Fruit fly (Drosophila melanogaster) ovary, adult (tissue): ENCODE results near the gene M1BP.

ENCODE experiments used
- CG17801 ChIP-seq: fragments of 200-800 bp; optimal IDR thresholded peaks from 2 replicates; lab custom pipeline; 2019; ENCODE audit warnings: missing biosample characterization, mild to moderate bottlenecking, missing genetic modification characterization, moderate library complexity; ENCODE audit not compliant: partially characterized antibody

The M1BP gene

DNA sequence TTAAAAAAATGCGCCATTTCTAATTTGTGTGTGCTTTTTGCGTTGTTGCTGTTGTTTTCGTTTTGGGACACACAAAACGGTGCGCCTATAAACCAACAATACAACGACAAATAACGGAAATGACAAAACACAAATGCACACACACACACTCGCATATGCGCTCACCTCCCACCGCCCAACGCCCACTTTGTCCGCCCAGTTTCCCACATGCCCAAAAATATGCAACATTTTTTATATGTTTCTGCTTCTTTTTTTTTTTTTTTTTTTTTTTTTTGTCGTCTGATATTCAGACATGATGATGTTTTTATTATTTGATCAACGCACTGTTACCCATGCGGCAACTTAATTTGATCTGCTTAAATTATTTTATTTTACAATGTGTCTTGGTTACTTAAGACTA is 24.3 kb downstream of the M1BP start:
- no peak for TF ChIP-seq CG17801 (GFP tag; lab: Kevin White, UChicago)

DNA sequence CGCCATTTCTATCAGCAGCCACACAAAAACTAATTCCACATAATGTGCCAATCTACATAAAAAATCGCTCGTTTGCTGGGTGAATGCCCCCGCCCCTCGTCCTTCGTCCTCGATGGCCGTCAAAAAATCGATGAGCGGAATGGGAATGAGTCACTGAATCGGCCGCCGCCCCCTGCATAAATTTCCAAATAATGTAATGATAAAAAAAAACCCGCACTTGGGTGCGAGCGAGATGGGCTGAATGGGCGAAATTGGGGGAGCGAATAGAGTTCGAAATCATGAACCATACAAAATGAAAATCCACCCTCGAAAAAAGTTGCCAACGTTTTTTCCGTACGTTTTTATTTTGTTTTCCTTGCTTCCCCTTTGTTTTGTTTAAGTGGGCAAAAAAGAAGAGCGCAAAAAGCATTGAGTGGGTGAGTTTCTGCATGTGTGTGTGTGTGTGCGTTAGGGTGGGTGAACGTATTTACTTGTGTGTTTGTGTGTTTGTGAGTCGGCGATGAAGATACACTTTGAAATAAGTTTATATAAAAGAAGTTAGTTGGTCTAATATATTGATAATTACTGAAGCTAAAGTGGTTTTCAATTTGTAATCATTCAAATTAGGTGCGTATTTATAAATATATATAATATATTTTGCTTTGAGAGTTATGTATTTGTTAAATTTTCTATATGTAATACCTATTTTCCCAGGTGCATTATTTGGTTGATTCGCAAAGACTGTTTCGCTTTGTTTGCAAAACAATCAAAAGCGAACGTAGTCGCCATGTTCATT is 26.0 kb downstream of the M1BP start:
- TF ChIP-seq CG17801 (GFP tag; lab: Kevin White, UChicago), result no peak

DNA sequence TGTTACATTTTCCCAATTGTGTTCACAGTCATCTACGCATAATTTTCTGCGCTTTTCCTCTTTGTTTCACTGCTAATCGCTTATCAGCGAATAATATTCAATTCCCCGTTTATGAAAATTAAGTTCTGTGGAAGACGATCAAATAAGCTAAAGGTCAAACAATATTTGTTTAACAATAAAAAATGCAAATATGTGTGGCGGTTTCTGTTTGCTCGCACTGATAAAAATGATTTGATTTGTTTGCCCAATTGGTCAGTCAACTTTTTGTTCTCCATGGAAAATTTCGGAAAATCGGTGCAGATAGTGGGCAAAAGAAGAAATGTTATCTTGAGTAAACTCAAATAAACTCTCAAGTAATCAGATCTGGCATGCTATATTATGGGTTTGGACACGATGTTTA is 26.8 kb downstream of the M1BP start:
- TF ChIP-seq CG17801 (GFP tag; lab: Kevin White, UChicago), result no peak

dm6 chr3R:8701197-8701596 is 30.3 kb downstream of the M1BP start:
- TF ChIP-seq CG17801 (GFP tag; lab: Kevin White, UChicago), result no peak

dm6 chr3R:8700660-8701059 is 30.8 kb downstream of the M1BP start:
- no peak for TF ChIP-seq CG17801 (GFP tag; lab: Kevin White, UChicago)

DNA sequence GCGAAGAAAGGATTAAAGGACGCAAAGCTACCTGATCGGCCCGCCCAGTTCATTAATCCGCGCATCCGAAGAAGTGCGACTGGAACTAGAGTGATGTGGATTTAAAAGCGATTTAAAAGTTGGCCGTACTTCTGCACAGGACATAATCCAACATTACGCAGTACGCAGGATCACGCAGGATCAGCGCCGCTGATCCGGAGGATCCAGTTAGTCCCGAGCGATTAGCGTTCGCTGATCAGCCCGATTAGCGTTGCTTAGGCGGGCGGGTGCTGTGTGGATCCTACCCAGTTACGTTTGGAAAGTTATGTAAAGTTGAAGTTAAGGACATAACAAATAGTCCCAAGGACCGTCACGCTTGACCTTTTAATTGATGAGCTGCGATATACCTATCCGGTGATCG is 32.3 kb downstream of the M1BP start:
- TF ChIP-seq CG17801 (GFP tag; lab: Kevin White, UChicago), result no peak

- no peak for TF ChIP-seq CG17801 (GFP tag; lab: Kevin White, UChicago)
Observed at dm6 chr3R:8697772-8698259, 33.7 kb downstream of the M1BP start, which contains the start of gene hb. Gene hb (minus strand): TSS chr3R:8697822.

DNA sequence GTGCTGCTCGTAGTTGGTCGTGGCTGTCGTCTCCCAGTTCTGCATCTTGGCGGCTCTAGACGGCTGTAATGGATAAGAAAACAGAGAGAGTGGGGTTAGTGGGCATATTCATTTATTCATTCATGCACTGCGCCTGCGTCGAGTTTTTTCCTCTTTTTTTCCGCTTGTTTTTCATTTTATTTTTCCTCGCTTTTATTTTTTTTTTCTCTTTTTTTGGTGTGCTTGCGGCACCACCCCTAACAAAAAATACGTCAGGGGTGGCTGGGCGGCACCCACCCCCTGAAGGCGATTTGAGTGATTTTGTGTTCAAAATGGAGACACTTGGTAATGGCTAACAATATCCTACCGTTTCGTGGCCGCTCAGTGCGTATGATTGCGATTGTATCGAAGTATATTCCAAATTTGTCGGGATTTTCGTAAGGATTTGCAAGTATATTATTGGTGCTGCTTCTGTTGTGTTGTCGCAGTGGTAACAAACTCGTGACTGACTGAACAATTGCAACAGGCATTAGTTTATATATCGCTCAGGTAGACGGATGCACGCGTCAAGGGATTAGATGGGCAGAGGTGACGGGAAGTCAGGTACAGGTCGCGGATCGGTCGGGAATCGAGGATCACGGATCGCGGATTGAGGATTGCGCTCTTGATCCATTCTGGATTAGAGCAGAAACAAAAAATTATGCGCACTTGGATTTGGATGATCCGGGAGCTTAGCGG is 37.2 kb downstream of the M1BP start:
- TF ChIP-seq CG17801 (GFP tag; lab: Kevin White, UChicago), result no peak

dm6 chr3R:8686446-8686845 is 45.1 kb downstream of the M1BP start:
- no peak for TF ChIP-seq CG17801 (GFP tag; lab: Kevin White, UChicago)

dm6 chr3R:8684328-8685177 is 46.9 kb downstream of the M1BP start, which contains the start of gene CG44227:
Gene CG44227 (minus strand): TSS chr3R:8685176.
- TF ChIP-seq CG17801 (GFP tag; lab: Kevin White, UChicago), result no peak

DNA sequence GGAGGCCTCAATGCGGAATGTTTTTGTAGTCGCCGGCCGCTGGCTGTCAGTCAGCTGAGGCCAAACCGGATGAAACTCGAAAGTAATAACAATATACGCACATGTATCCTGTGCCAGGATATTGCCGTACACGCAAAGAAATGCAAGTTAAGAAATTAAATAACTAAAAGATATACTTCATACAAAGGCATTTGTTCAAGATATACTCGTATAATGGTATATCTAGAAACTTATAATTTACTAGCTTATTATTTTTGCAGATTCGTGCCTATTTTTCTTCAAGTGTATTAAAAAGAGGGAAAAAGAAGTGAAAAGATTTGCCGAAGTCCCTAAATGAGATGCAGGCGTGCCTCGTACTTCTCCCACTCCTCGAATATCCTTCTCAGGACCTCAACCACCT is 48.2 kb downstream of the M1BP start:
- TF ChIP-seq CG17801 (GFP tag; lab: Kevin White, UChicago), result no peak

dm6 chr3R:8680611-8681010 is 50.9 kb downstream of the M1BP start:
- no peak for TF ChIP-seq CG17801 (GFP tag; lab: Kevin White, UChicago)

- TF ChIP-seq CG17801 (GFP tag; lab: Kevin White, UChicago), result no peak
Observed at dm6 chr3R:8679934-8680333, 51.6 kb downstream of the M1BP start, which contains the start of gene CG33325. Gene CG33325 (minus strand): TSS chr3R:8680034.
